Worm (Caenorhabditis elegans) whole organism, dauer: ENCODE data around the gene ZK154.4.

Experiments
- unc-62 ChIP-seq: sonication (generic microtip); optimal IDR thresholded peaks from 2 replicates; lab custom pipeline; 2017; ENCODE audit warnings: missing biosample characterization, missing genetic modification reagents, missing genetic modification characterization

Gene ZK154.4

ce11 chrX:7793377-7794041, 11.3 kb upstream of the ZK154.4 start, which contains the start of gene ZK154.6:
TSS of gene ZK154.6 (minus strand) at chrX:7793563.
- TF ChIP-seq unc-62 (GFP tag; lab: Kevin White, UChicago) = no peak

- no peak for TF ChIP-seq unc-62 (GFP tag; lab: Kevin White, UChicago)
These were observed 9.6 kb upstream of the ZK154.4 start for ce11 chrX:7791802-7792201.

ce11 chrX:7787885-7788353, 5.7 kb upstream of the ZK154.4 start, which contains the start of gene ZK154.5:
TSS of gene ZK154.5 (minus strand) at chrX:7787935.
- no peak for TF ChIP-seq unc-62 (GFP tag; lab: Kevin White, UChicago)

ce11 chrX:7781827-7782226, 388 bp downstream of the ZK154.4 start:
- TF ChIP-seq unc-62 (GFP tag; lab: Kevin White, UChicago) = no peak

ce11 chrX:7779527-7780033, 2.6 kb downstream of the ZK154.4 start, which contains the start of gene ZK154.1:
TSS of gene ZK154.1 (plus strand) at chrX:7779577.
- TF ChIP-seq unc-62 (GFP tag; lab: Kevin White, UChicago) = no peak

ce11 chrX:7778786-7779185, 3.4 kb downstream of the ZK154.4 start:
- no peak for TF ChIP-seq unc-62 (GFP tag; lab: Kevin White, UChicago)

- TF ChIP-seq unc-62 (GFP tag; lab: Kevin White, UChicago) = no peak
These were observed 5.7 kb downstream of the ZK154.4 start, which contains the start of gene mec-7 for ce11 chrX:7776509-7777001. TSS of gene mec-7 (minus strand) at chrX:7776689.

ce11 chrX:7773714-7774318, 8.4 kb downstream of the ZK154.4 start:
- no peak for TF ChIP-seq unc-62 (GFP tag; lab: Kevin White, UChicago)

- no peak for TF ChIP-seq unc-62 (GFP tag; lab: Kevin White, UChicago)
These were observed 29.4 kb downstream of the ZK154.4 start, which contains the start of gene deg-1 for ce11 chrX:7752770-7753169. TSS of gene deg-1 (plus strand) at chrX:7753070.

- no peak for TF ChIP-seq unc-62 (GFP tag; lab: Kevin White, UChicago)
These were observed 32.1 kb downstream of the ZK154.4 start for ce11 chrX:7750084-7750483.

ce11 chrX:7745386-7745785, 36.8 kb downstream of the ZK154.4 start:
- TF ChIP-seq unc-62 (GFP tag; lab: Kevin White, UChicago) = no peak

ce11 chrX:7743939-7744338, 38.3 kb downstream of the ZK154.4 start, which contains the start of gene ref-2:
TSS of gene ref-2 (plus strand) at chrX:7744239.
- TF ChIP-seq unc-62 (GFP tag; lab: Kevin White, UChicago) = no peak

- no peak for TF ChIP-seq unc-62 (GFP tag; lab: Kevin White, UChicago)
These were observed 42.9 kb downstream of the ZK154.4 start, which contains the start of gene K09F5.1 for ce11 chrX:7739353-7739752. TSS of gene K09F5.1 (plus strand) at chrX:7739653.

ce11 chrX:7736171-7736570, 46.0 kb downstream of the ZK154.4 start, which contains the start of gene set-12:
TSS of gene set-12 (minus strand) at chrX:7736271.
- TF ChIP-seq unc-62 (GFP tag; lab: Kevin White, UChicago) = no peak

ce11 chrX:7733571-7733970, 48.6 kb downstream of the ZK154.4 start:
- TF ChIP-seq unc-62 (GFP tag; lab: Kevin White, UChicago) = no peak

- TF ChIP-seq unc-62 (GFP tag; lab: Kevin White, UChicago) = no peak
These were observed 54.6 kb downstream of the ZK154.4 start, which contains the start of gene vit-1 for ce11 chrX:7727601-7728000. TSS of gene vit-1 (plus strand) at chrX:7727889.
